Worm (Caenorhabditis elegans) whole organism, L3 larva: ENCODE results near the gene K02C4.5.

Source experiments
- ZK546.5 ChIP-seq: sonication (generic microtip); optimal IDR thresholded peaks from 2 replicates; lab custom pipeline; 2017; ENCODE audit warnings: missing biosample characterization, missing genetic modification characterization
- ceh-16 ChIP-seq: sonication (generic microtip); optimal IDR thresholded peaks from 2 replicates; lab custom pipeline; 2017; ENCODE audit warnings: missing biosample characterization, missing genetic modification characterization
- nhr-237 ChIP-seq: fragments of 150-350 bp; optimal IDR thresholded peaks from 2 replicates; lab custom pipeline; 2014; ENCODE audit warnings: missing biosample characterization, missing genetic modification characterization
- unc-62 ChIP-seq: fragments of 150-350 bp; sonication (generic microtip); optimal IDR thresholded peaks from 4 replicates; lab custom pipeline; 2014; ENCODE audit warnings: missing biosample characterization, missing genetic modification reagents, missing genetic modification characterization

DNA sequence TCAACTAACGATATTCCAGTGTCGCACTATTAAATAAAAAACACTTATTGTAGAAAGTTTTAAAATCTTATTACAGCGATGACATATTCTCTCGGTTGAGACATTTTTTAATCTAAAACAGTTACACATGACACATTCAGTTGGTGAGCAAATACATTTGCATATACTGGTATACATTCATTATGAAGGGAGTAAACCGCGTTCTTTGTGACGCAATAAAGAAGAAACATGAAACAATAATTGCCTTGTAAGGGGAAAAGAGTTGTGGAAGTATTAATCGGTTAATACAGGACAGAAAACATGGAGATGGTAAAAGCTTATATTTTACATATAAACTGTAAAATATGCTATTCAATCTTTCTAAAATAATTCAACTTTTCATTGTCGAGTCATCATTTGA, 26.9 kb upstream of the K02C4.5 start:
- TF ChIP-seq ceh-16 (tag; lab: Kevin White, UChicago) (no peak), unc-62 (GFP tag; lab: Kevin White, UChicago) (no peak), nhr-237 (no peak), ZK546.5 (tag; lab: Kevin White, UChicago) (no peak)
